Worm (Caenorhabditis elegans): ENCODE measurements around the gene F56B3.6.
A peak's percentile ranks its signal among the peaks of the same experiment; 100 is the strongest.

F56B3.6 gene

DNA sequence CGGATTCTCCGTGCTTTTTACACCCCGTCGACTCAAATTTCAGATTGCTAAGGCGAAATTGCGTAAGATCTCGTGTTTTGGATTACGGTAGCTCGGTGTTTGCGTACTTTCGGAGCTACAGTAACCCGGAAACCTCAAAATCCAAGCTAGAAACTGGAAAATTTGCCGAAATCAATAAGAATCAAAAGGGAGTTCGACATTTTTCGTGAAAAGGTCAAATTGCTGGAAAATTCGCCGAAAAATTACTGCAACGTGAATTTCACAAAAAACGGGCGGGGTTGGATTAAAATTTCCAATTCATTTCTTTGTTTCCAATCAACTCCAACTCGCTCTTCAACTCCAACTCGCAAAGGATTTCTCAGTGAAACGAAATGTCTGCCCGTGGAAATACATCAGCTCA, at the start of gene F56B3.6:
F56B3.6 (plus strand) TSS at position 301 of the 400 bp plus-strand sequence.
- TF ChIP-seq unc-62 (GFP tag; optimal IDR thresholded peaks at IDR 0.05) (no peak), ces-1 (GFP tag; optimal IDR thresholded peaks at IDR 0.05) (no peak), elt-3 (tag; optimal IDR thresholded peaks at IDR 0.05) (no peak), ham-2 (GFP tag; optimal IDR thresholded peaks at IDR 0.05) (no peak), drap-1 (GFP tag; optimal IDR thresholded peaks at IDR 0.05) (no peak), elt-1 (tag; optimal IDR thresholded peaks at IDR 0.05; ENCODE audit: borderline replicate concordance, insufficient read depth) (no peak), blmp-1 (tag; optimal IDR thresholded peaks at IDR 0.05) (no peak), pha-4 (tag; optimal IDR thresholded peaks at IDR 0.05) (no peak), mls-2 (tag; optimal IDR thresholded peaks at IDR 0.05) (no peak), nhr-2 (tag; optimal IDR thresholded peaks at IDR 0.05) (no peak), nhr-76 (tag; optimal IDR thresholded peaks at IDR 0.05) (no peak), ztf-11 (tag; optimal IDR thresholded peaks at IDR 0.05) (no peak), lin-13 (tag; optimal IDR thresholded peaks at IDR 0.05) (no peak)

ce11 chrIV:740674-741073, 47.2 kb upstream of the F56B3.6 start:
- no peak for TF ChIP-seq ztf-11 (tag; optimal IDR thresholded peaks at IDR 0.05)
- TF ChIP-seq unc-120 (tag; optimal IDR thresholded peaks at IDR 0.05; ENCODE audit: poor library complexity, severe bottlenecking), result peak; percentile 41
- peak; percentile 48 for TF ChIP-seq ces-1 (GFP tag; optimal IDR thresholded peaks at IDR 0.05)
- TF ChIP-seq hlh-1 (tag; optimal IDR thresholded peaks at IDR 0.05), result peak; percentile 78
- peak; percentile 80 for TF ChIP-seq mab-5 (tag; optimal IDR thresholded peaks at IDR 0.05)
- TF ChIP-seq cnd-1 (tag; optimal IDR thresholded peaks at IDR 0.05), result no peak
- TF ChIP-seq unc-62 (GFP tag; optimal IDR thresholded peaks at IDR 0.05), result peak; percentile 95
- TF ChIP-seq nhr-2 (tag; optimal IDR thresholded peaks at IDR 0.05), result peak; percentile 17

ce11 chrIV:741831-742230, 46.0 kb upstream of the F56B3.6 start:
- TF ChIP-seq nhr-76 (tag; optimal IDR thresholded peaks at IDR 0.05) (no peak), unc-62 (GFP tag; optimal IDR thresholded peaks at IDR 0.05) (peak; percentile 53)

DNA sequence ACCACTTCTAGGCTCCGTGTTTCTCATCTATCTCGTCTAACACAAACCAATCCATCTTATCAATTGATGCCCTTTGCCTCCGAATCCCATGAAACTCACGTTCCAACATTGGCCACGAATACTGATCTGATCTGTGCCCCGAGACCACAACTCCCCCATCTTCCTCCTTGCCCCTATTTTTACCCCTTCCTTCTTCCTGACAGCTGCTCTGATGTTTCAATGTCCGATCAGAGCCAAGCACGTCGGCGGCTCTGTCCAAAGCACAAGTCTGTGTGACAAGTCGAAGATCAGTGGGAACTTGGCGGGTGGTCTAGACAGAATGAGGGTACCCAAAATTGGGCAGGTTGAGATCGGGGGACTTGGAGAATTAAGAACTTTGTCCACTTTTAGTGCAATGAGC, 41.5 kb upstream of the F56B3.6 start:
- TF ChIP-seq sem-2 (GFP tag; optimal IDR thresholded peaks at IDR 0.05) (no peak), ces-1 (GFP tag; optimal IDR thresholded peaks at IDR 0.05) (no peak), elt-1 (tag; optimal IDR thresholded peaks at IDR 0.05; ENCODE audit: borderline replicate concordance, insufficient read depth) (no peak), nhr-28 (tag; optimal IDR thresholded peaks at IDR 0.05) (no peak)

- TF ChIP-seq hlh-1 (tag; optimal IDR thresholded peaks at IDR 0.05) (no peak), nhr-2 (tag; optimal IDR thresholded peaks at IDR 0.05) (no peak), ham-2 (GFP tag; optimal IDR thresholded peaks at IDR 0.05) (no peak), lin-32 (GFP tag; optimal IDR thresholded peaks at IDR 0.05) (no peak), nhr-76 (tag; optimal IDR thresholded peaks at IDR 0.05) (no peak), nhr-28 (tag; optimal IDR thresholded peaks at IDR 0.05) (no peak), pha-4 (tag; optimal IDR thresholded peaks at IDR 0.05) (no peak), elt-1 (tag; optimal IDR thresholded peaks at IDR 0.05; ENCODE audit: borderline replicate concordance, insufficient read depth) (no peak), mep-1 (tag; optimal IDR thresholded peaks at IDR 0.05) (no peak), mls-2 (tag; optimal IDR thresholded peaks at IDR 0.05) (no peak), nhr-237 (tag; optimal IDR thresholded peaks at IDR 0.05) (no peak), drap-1 (GFP tag; optimal IDR thresholded peaks at IDR 0.05) (no peak), mab-5 (tag; optimal IDR thresholded peaks at IDR 0.05) (no peak), blmp-1 (tag; optimal IDR thresholded peaks at IDR 0.05) (no peak), nhr-12 (tag; optimal IDR thresholded peaks at IDR 0.05) (no peak), ceh-83 (GFP tag; optimal IDR thresholded peaks at IDR 0.05) (no peak), ceh-43 (GFP tag; optimal IDR thresholded peaks at IDR 0.05) (no peak)
Observed at ce11 chrIV:749557-749956, 38.3 kb upstream of the F56B3.6 start.

ce11 chrIV:754357-754972, 33.4 kb upstream of the F56B3.6 start:
- TF ChIP-seq drap-1 (GFP tag; optimal IDR thresholded peaks at IDR 0.05) (no peak), nhr-237 (tag; optimal IDR thresholded peaks at IDR 0.05) (no peak), sem-2 (GFP tag; optimal IDR thresholded peaks at IDR 0.05) (no peak), lin-32 (GFP tag; optimal IDR thresholded peaks at IDR 0.05) (no peak), elt-1 (tag; optimal IDR thresholded peaks at IDR 0.05; ENCODE audit: borderline replicate concordance, insufficient read depth) (no peak), mep-1 (tag; optimal IDR thresholded peaks at IDR 0.05) (no peak), hlh-1 (tag; optimal IDR thresholded peaks at IDR 0.05) (no peak), zip-8 (tag; optimal IDR thresholded peaks at IDR 0.05) (no peak), snpc-4 (tag; optimal IDR thresholded peaks at IDR 0.05) (no peak), pha-4 (tag; optimal IDR thresholded peaks at IDR 0.05) (no peak), blmp-1 (tag; optimal IDR thresholded peaks at IDR 0.05) (no peak)
